Worm (Caenorhabditis elegans) whole organism, L2 larva: Measurements from ENCODE around the gene chil-18.

ENCODE experiments used
- C34F6.9 ChIP-seq: fragments of 150-350 bp; optimal IDR thresholded peaks from 2 replicates; lab custom pipeline; 2014; ENCODE audit warnings: missing biosample characterization, missing genetic modification characterization
- F13H6.1 ChIP-seq: sonication (generic microtip); optimal IDR thresholded peaks from 2 replicates; lab custom pipeline; 2016; ENCODE audit warnings: missing genetic modification characterization, missing compliant biosample characterization
- R02D3.7 ChIP-seq: fragments of 150-350 bp; optimal IDR thresholded peaks from 2 replicates; lab custom pipeline; 2014; ENCODE audit warnings: missing biosample characterization, missing genetic modification characterization
- ZK546.5 ChIP-seq: sonication (generic microtip); optimal IDR thresholded peaks from 2 replicates; lab custom pipeline; 2017; ENCODE audit warnings: missing biosample characterization, missing genetic modification characterization
- alr-1 ChIP-seq: fragments of 150-350 bp; optimal IDR thresholded peaks from 2 replicates; lab custom pipeline; 2014; ENCODE audit warnings: missing biosample characterization, missing genetic modification characterization
- ama-1 ChIP-seq: fragments of 150-350 bp; optimal IDR thresholded peaks from 2 replicates; lab custom pipeline; 2018; ENCODE audit warnings: inconsistent platforms
- blmp-1 ChIP-seq: sonication (generic microtip); optimal IDR thresholded peaks from 2 replicates; lab custom pipeline; 2017; ENCODE audit warnings: missing genetic modification characterization, mild to moderate bottlenecking, missing compliant biosample characterization, antibody characterized with exemption, moderate library complexity; ENCODE audit not compliant: insufficient read depth
- ceh-16 ChIP-seq: fragments of 150-350 bp; optimal IDR thresholded peaks from 2 replicates; lab custom pipeline; 2014; ENCODE audit warnings: missing biosample characterization, missing genetic modification characterization
- crh-2 ChIP-seq: sonication (generic microtip); optimal IDR thresholded peaks from 2 replicates; lab custom pipeline; 2017; ENCODE audit warnings: missing biosample characterization, missing genetic modification characterization
- egl-27 ChIP-seq: sonication (generic microtip); optimal IDR thresholded peaks from 3 replicates; lab custom pipeline; 2017; ENCODE audit warnings: missing biosample characterization, missing genetic modification reagents, missing genetic modification characterization
- elt-3 ChIP-seq: sonication (generic microtip); optimal IDR thresholded peaks from 2 replicates; lab custom pipeline; 2017; ENCODE audit warnings: missing biosample characterization, missing genetic modification characterization
- fos-1 ChIP-seq: fragments of 150-350 bp; optimal IDR thresholded peaks from 2 replicates; lab custom pipeline; 2014; ENCODE audit warnings: missing biosample characterization, missing genetic modification characterization
- gmeb-1 ChIP-seq: fragments of 150-350 bp; optimal IDR thresholded peaks from 2 replicates; lab custom pipeline; 2014; ENCODE audit warnings: missing biosample characterization, missing genetic modification characterization
- lin-11 ChIP-seq: fragments of 150-350 bp; sonication (generic microtip); optimal IDR thresholded peaks from 2 replicates; lab custom pipeline; 2014; ENCODE audit warnings: missing biosample characterization, missing genetic modification characterization, inconsistent platforms, mixed read lengths
- lin-13 ChIP-seq: fragments of 150-350 bp; optimal IDR thresholded peaks from 2 replicates; lab custom pipeline; 2014; ENCODE audit warnings: missing biosample characterization, missing genetic modification reagents, missing genetic modification characterization
- lsy-2 ChIP-seq, 2 experiments: fragments of 150-350 bp in 1 of 2; sonication (generic microtip) in 1 of 2; optimal IDR thresholded peaks; 2 replicates each; lab custom pipeline; 2014 to 2017; ENCODE audit warnings: missing biosample characterization in 2 of 2, missing genetic modification characterization in 2 of 2
- mab-5 ChIP-seq: fragments of 150-350 bp; optimal IDR thresholded peaks from 2 replicates; lab custom pipeline; 2014; ENCODE audit warnings: missing biosample characterization, missing genetic modification characterization
- mbf-1 ChIP-seq: sonication (generic microtip); optimal IDR thresholded peaks from 2 replicates; lab custom pipeline; 2017; ENCODE audit warnings: missing biosample characterization, missing genetic modification characterization
- nhr-10 ChIP-seq: sonication (generic microtip); optimal IDR thresholded peaks from 2 replicates; lab custom pipeline; 2017; ENCODE audit warnings: missing biosample characterization, missing genetic modification characterization
- nhr-11 ChIP-seq: fragments of 150-350 bp; optimal IDR thresholded peaks from 2 replicates; lab custom pipeline; 2014; ENCODE audit warnings: missing biosample characterization, missing genetic modification characterization
- nhr-12 ChIP-seq: fragments of 150-350 bp; optimal IDR thresholded peaks from 2 replicates; lab custom pipeline; 2014; ENCODE audit warnings: missing biosample characterization, missing genetic modification characterization
- nhr-129 ChIP-seq: fragments of 150-350 bp; optimal IDR thresholded peaks from 2 replicates; lab custom pipeline; 2014; ENCODE audit warnings: missing biosample characterization, missing genetic modification characterization
- nhr-21 ChIP-seq: fragments of 150-350 bp; optimal IDR thresholded peaks from 2 replicates; lab custom pipeline; 2014; ENCODE audit warnings: missing biosample characterization, missing genetic modification characterization
- nhr-25 ChIP-seq: fragments of 150-350 bp; sonication (generic microtip); optimal IDR thresholded peaks from 3 replicates; lab custom pipeline; 2014; ENCODE audit warnings: missing biosample characterization, missing genetic modification characterization
- nhr-6 ChIP-seq: fragments of 150-350 bp; optimal IDR thresholded peaks from 2 replicates; lab custom pipeline; 2014; ENCODE audit warnings: missing biosample characterization, missing genetic modification characterization
- nhr-77 ChIP-seq: fragments of 150-350 bp; optimal IDR thresholded peaks from 2 replicates; lab custom pipeline; 2014; ENCODE audit warnings: missing biosample characterization, missing genetic modification characterization
- peb-1 ChIP-seq: fragments of 150-350 bp; optimal IDR thresholded peaks from 2 replicates; lab custom pipeline; 2014; ENCODE audit warnings: missing biosample characterization, missing genetic modification characterization
- sem-4 ChIP-seq: fragments of 150-350 bp; optimal IDR thresholded peaks from 2 replicates; lab custom pipeline; 2014; ENCODE audit warnings: missing biosample characterization, missing genetic modification reagents, missing genetic modification characterization
- skn-1 ChIP-seq: sonication (generic microtip); optimal IDR thresholded peaks from 2 replicates; lab custom pipeline; 2017; ENCODE audit warnings: missing biosample characterization, missing genetic modification characterization
- sma-3 ChIP-seq: sonication (generic microtip); optimal IDR thresholded peaks from 2 replicates; lab custom pipeline; 2016; ENCODE audit warnings: missing genetic modification reagents, missing genetic modification characterization, missing compliant biosample characterization
- sma-9 ChIP-seq, 2 experiments: fragments of 150-350 bp in 1 of 2; sonication (generic microtip) in 1 of 2; optimal IDR thresholded peaks; 2 replicates each; lab custom pipeline; 2014 to 2016; ENCODE audit warnings: missing genetic modification characterization in 2 of 2, mild to moderate bottlenecking in 1 of 2, missing biosample characterization in 1 of 2, missing compliant biosample characterization in 1 of 2, missing genetic modification reagents in 1 of 2, moderate library complexity in 1 of 2
- snpc-4 ChIP-seq: fragments of 150-350 bp; optimal IDR thresholded peaks from 2 replicates; lab custom pipeline; 2014; ENCODE audit warnings: missing biosample characterization, missing genetic modification characterization
- unc-39 ChIP-seq: fragments of 150-350 bp; optimal IDR thresholded peaks from 2 replicates; lab custom pipeline; 2014; ENCODE audit warnings: missing biosample characterization, missing genetic modification characterization
- unc-55 ChIP-seq: fragments of 150-350 bp; sonication (generic microtip); optimal IDR thresholded peaks from 3 replicates; lab custom pipeline; 2014; ENCODE audit warnings: missing biosample characterization, missing genetic modification reagents, missing genetic modification characterization
- zag-1 ChIP-seq: fragments of 150-350 bp; optimal IDR thresholded peaks from 2 replicates; lab custom pipeline; 2014; ENCODE audit warnings: missing biosample characterization, missing genetic modification characterization
- ztf-11 ChIP-seq: sonication (generic microtip); optimal IDR thresholded peaks from 2 replicates; lab custom pipeline; 2017; ENCODE audit warnings: missing biosample characterization, missing genetic modification characterization
- ztf-4 ChIP-seq: fragments of 150-350 bp; optimal IDR thresholded peaks from 2 replicates; lab custom pipeline; 2014; ENCODE audit warnings: missing biosample characterization, missing genetic modification characterization

chil-18 gene

ce11 chrII:9407020-9407419, 41.0 kb upstream of the chil-18 start, which contains the start of gene mpz-6:
Gene mpz-6, minus strand, starts transcription at chrII:9407120.
- TF ChIP-seq sem-4 (tag; lab: Kevin White, UChicago), result no peak
- no peak for TF ChIP-seq peb-1 (tag; lab: Kevin White, UChicago)
- TF ChIP-seq lsy-2 (tag; optimal IDR thresholded peaks at IDR 0.05; lab: Kevin White, UChicago), result no peak
- no peak for TF ChIP-seq nhr-6 (tag; lab: Kevin White, UChicago)
- TF ChIP-seq ztf-11 (tag; lab: Kevin White, UChicago), result no peak
- TF ChIP-seq fos-1 (tag; lab: Kevin White, UChicago), result no peak
- TF ChIP-seq sma-9 (GFP tag; optimal IDR thresholded peaks at IDR 0.05; lab: Kevin White, UChicago), result no peak
- TF ChIP-seq sma-9 (tag; optimal IDR thresholded peaks at IDR 0.05; lab: Kevin White, UChicago), result no peak
- TF ChIP-seq ZK546.5, result no peak
- TF ChIP-seq, all 48 proteins: peak for 0

- TF ChIP-seq elt-3 (no peak), fos-1 (tag; lab: Kevin White, UChicago) (no peak), egl-27 (tag; lab: Kevin White, UChicago) (no peak), lin-11 (tag; lab: Kevin White, UChicago) (no peak), nhr-21 (tag; lab: Kevin White, UChicago) (no peak), C34F6.9 (tag; lab: Kevin White, UChicago) (no peak), unc-39 (tag; lab: Kevin White, UChicago) (no peak), R02D3.7 (tag; lab: Kevin White, UChicago) (no peak), nhr-129 (no peak), nhr-77 (no peak), sma-3 (GFP tag; lab: Kevin White, UChicago) (no peak), gmeb-1 (no peak), ztf-4 (tag; lab: Kevin White, UChicago) (no peak), nhr-12 (tag; lab: Kevin White, UChicago) (no peak), alr-1 (tag; lab: Kevin White, UChicago) (no peak), mbf-1 (tag; lab: Kevin White, UChicago) (no peak), nhr-25 (tag; lab: Kevin White, UChicago) (no peak), zag-1 (no peak)
Measured at ce11 chrII:9407469-9407868, 40.6 kb upstream of the chil-18 start, which contains the start of gene arrd-2. Gene arrd-2, plus strand, starts transcription at chrII:9407769.

ce11 chrII:9411497-9411896, 36.6 kb upstream of the chil-18 start, which contains the start of gene M176.9:
Gene M176.9, minus strand, starts transcription at chrII:9411597.
- TF ChIP-seq blmp-1 (tag; lab: Kevin White, UChicago) (no peak), nhr-21 (tag; lab: Kevin White, UChicago) (no peak), mab-5 (tag; lab: Kevin White, UChicago) (no peak)

- TF ChIP-seq R02D3.7 (tag; lab: Kevin White, UChicago), result no peak
- TF ChIP-seq nhr-11 (tag; lab: Kevin White, UChicago), result no peak
- TF ChIP-seq gmeb-1, result peak; percentile 7
- no peak for TF ChIP-seq lin-11 (tag; lab: Kevin White, UChicago)
- no peak for TF ChIP-seq skn-1 (tag; lab: Kevin White, UChicago)
- TF ChIP-seq ama-1 (lab: Kevin White, UChicago), result no peak
- peak; percentile 18 for TF ChIP-seq sma-9 (GFP tag; optimal IDR thresholded peaks at IDR 0.05; lab: Kevin White, UChicago)
- no peak for TF ChIP-seq sma-9 (tag; optimal IDR thresholded peaks at IDR 0.05; lab: Kevin White, UChicago)
- TF ChIP-seq fos-1 (tag; lab: Kevin White, UChicago), result peak; percentile 94
- TF ChIP-seq ceh-16 (tag; lab: Kevin White, UChicago), result no peak
- TF ChIP-seq nhr-10, result no peak
- no peak for TF ChIP-seq blmp-1 (tag; lab: Kevin White, UChicago)
- TF ChIP-seq, all 48 proteins: peak for 3
Measured at ce11 chrII:9412086-9412608, 35.9 kb upstream of the chil-18 start, which contains the start of gene arrd-3. Gene arrd-3, plus strand, starts transcription at chrII:9412558.

ce11 chrII:9416381-9417276, 31.4 kb upstream of the chil-18 start, which contains the start of the genes gss-1 and chch-3:
Gene gss-1, minus strand, starts transcription at chrII:9416431.
Gene chch-3, plus strand, starts transcription at chrII:9417013.
- TF ChIP-seq nhr-12 (tag; lab: Kevin White, UChicago), result no peak
- TF ChIP-seq sma-3 (GFP tag; lab: Kevin White, UChicago), result peak; percentile 14
- TF ChIP-seq ZK546.5, result no peak
- peak; percentile 43 for TF ChIP-seq lin-13 (GFP tag; lab: Kevin White, UChicago)
- TF ChIP-seq unc-55 (GFP tag; lab: Kevin White, UChicago), result peak; percentile 75
- peak; percentile 25 for TF ChIP-seq mab-5 (tag; lab: Kevin White, UChicago)
- peak; percentile 65 for TF ChIP-seq sma-9 (GFP tag; optimal IDR thresholded peaks at IDR 0.05; lab: Kevin White, UChicago)
- no peak for TF ChIP-seq sma-9 (tag; optimal IDR thresholded peaks at IDR 0.05; lab: Kevin White, UChicago)
- TF ChIP-seq snpc-4, result peak; percentile 14
- peak; percentile 24 for TF ChIP-seq F13H6.1
- peak; percentile 1 for TF ChIP-seq lin-11 (tag; lab: Kevin White, UChicago)
- TF ChIP-seq alr-1 (tag; lab: Kevin White, UChicago), result no peak
- TF ChIP-seq gmeb-1, result peak; percentile 69
- no peak for TF ChIP-seq egl-27 (tag; lab: Kevin White, UChicago)
- peak; percentile 58 for TF ChIP-seq crh-2 (tag; lab: Kevin White, UChicago)
- TF ChIP-seq fos-1 (tag; lab: Kevin White, UChicago), result peak; percentile 63
- peak; percentile 13 for TF ChIP-seq nhr-21 (tag; lab: Kevin White, UChicago)
- TF ChIP-seq lsy-2 (tag; optimal IDR thresholded peaks at IDR 0.05; lab: Kevin White, UChicago), result peak; percentile 56 to 85
- TF ChIP-seq C34F6.9 (tag; lab: Kevin White, UChicago), result peak; percentile 85
- peak; percentile 71 for TF ChIP-seq nhr-129
